Worm (Caenorhabditis elegans) whole organism, young adult: ENCODE results near the gene prde-1.

Experiments used
- B0261.1 ChIP-seq: sonication (generic microtip); optimal IDR thresholded peaks from 2 replicates; lab custom pipeline; 2016; ENCODE audit warnings: mild to moderate bottlenecking, missing genetic modification characterization, moderate library complexity, missing compliant biosample characterization
- B0336.3 ChIP-seq: fragments of 200-800 bp; sonication (Bioruptor generic); IDR thresholded peaks from 2 replicates; pipeline ENCODE4 v1.3.6; 2022; ENCODE audit warnings: missing genetic modification characterization, missing compliant biosample characterization
- F37B4.10 ChIP-seq: fragments of 200-800 bp; sonication (Bioruptor generic); IDR thresholded peaks from 2 replicates; pipeline ENCODE4 v1.3.6; 2022; ENCODE audit warnings: missing genetic modification characterization, missing compliant biosample characterization
- F49E8.2 ChIP-seq: sonication (generic microtip); optimal IDR thresholded peaks from 3 replicates; lab custom pipeline; 2017; ENCODE audit warnings: missing genetic modification characterization, mild to moderate bottlenecking, missing compliant biosample characterization, antibody characterized with exemption, moderate library complexity; ENCODE audit not compliant: insufficient read depth
- F52B5.7 ChIP-seq: sonication (generic microtip); optimal IDR thresholded peaks from 2 replicates; lab custom pipeline; 2016; ENCODE audit warnings: mild to moderate bottlenecking, missing genetic modification characterization, missing compliant biosample characterization
- K12H6.12 ChIP-seq: fragments of 200-800 bp; sonication (Bioruptor generic); optimal IDR thresholded peaks from 2 replicates; lab custom pipeline; 2018; ENCODE audit warnings: mild to moderate bottlenecking, missing genetic modification characterization, missing compliant biosample characterization
- Y95B8A.8 ChIP-seq: fragments of 200-800 bp; sonication (Bioruptor generic); IDR thresholded peaks from 2 replicates; pipeline ENCODE4 v1.3.6; 2022; ENCODE audit warnings: missing genetic modification reagents, missing genetic modification characterization, missing compliant biosample characterization
- ZK185.1 ChIP-seq: sonication (generic microtip); optimal IDR thresholded peaks from 2 replicates; lab custom pipeline; 2016; ENCODE audit warnings: mild to moderate bottlenecking, missing genetic modification characterization, missing compliant biosample characterization; ENCODE audit not compliant: poor library complexity, severe bottlenecking
- ama-1 ChIP-seq, 3 experiments: fragments of 150-350 bp in 1 of 3; sonication (generic microtip) in 2 of 3; optimal IDR thresholded peaks; 2 replicates each; lab custom pipeline; 2014 to 2018; ENCODE audit warnings: missing biosample characterization in 2 of 3, missing genetic modification characterization in 2 of 3, missing genetic modification reagents in 2 of 3
- aptf-2 ChIP-seq: fragments of 200-800 bp; sonication (Bioruptor generic); conservative IDR thresholded peaks from 2 replicates; pipeline ENCODE4 v1.3.6; 2022; ENCODE audit warnings: missing genetic modification reagents, missing genetic modification characterization, missing compliant biosample characterization
- attf-5 ChIP-seq: fragments of 200-800 bp; sonication (Bioruptor generic); optimal IDR thresholded peaks from 2 replicates; lab custom pipeline; 2018; ENCODE audit warnings: mild to moderate bottlenecking, missing genetic modification characterization, missing compliant biosample characterization
- cebp-1 ChIP-seq, 2 experiments: fragments of 200-800 bp in 1 of 2; sonication (Bioruptor generic) in 1 of 2; sonication (generic microtip) in 1 of 2; IDR thresholded peaks in 1 of 2; optimal IDR thresholded peaks in 1 of 2; 2 replicates each; pipeline versions ENCODE4 v1.3.6 to Lab custom; 2017 to 2022; ENCODE audit warnings: missing compliant biosample characterization in 2 of 2, missing genetic modification characterization in 2 of 2, mild to moderate bottlenecking in 1 of 2, missing genetic modification reagents in 1 of 2, moderate library complexity in 1 of 2
- cebp-2 ChIP-seq: fragments of 200-800 bp; sonication (Bioruptor generic); IDR thresholded peaks from 2 replicates; pipeline ENCODE4 v1.3.6; 2022; ENCODE audit warnings: missing genetic modification characterization, missing compliant biosample characterization
- ceh-27 ChIP-seq: fragments of 200-800 bp; sonication (Bioruptor generic); optimal IDR thresholded peaks from 2 replicates; lab custom pipeline; 2018; ENCODE audit warnings: mild to moderate bottlenecking, missing genetic modification characterization, moderate library complexity, missing compliant biosample characterization
- ceh-40 ChIP-seq: fragments of 200-800 bp; sonication (Bioruptor generic); IDR thresholded peaks from 2 replicates; pipeline ENCODE4 v1.3.6; 2022; ENCODE audit warnings: missing genetic modification characterization, missing compliant biosample characterization
- ceh-79 ChIP-seq: sonication (generic microtip); optimal IDR thresholded peaks from 2 replicates; lab custom pipeline; 2017; ENCODE audit warnings: mild to moderate bottlenecking, missing genetic modification characterization, missing compliant biosample characterization
- dox-1 ChIP-seq: fragments of 200-800 bp; sonication (Bioruptor generic); IDR thresholded peaks from 2 replicates; pipeline ENCODE4 v1.3.6; 2022; ENCODE audit warnings: missing genetic modification reagents, missing genetic modification characterization, missing compliant biosample characterization
- him-1 ChIP-seq: sonication (generic microtip); optimal IDR thresholded peaks from 2 replicates; lab custom pipeline; 2016; ENCODE audit warnings: missing genotype, missing genetic modification reagents, missing genetic modification characterization, missing compliant biosample characterization
- hsf-1 ChIP-seq: fragments of 200-800 bp; sonication (Bioruptor generic); IDR thresholded peaks from 2 replicates; pipeline ENCODE4 v1.3.6; 2022; ENCODE audit warnings: missing genetic modification reagents, missing genetic modification characterization, missing compliant biosample characterization
- let-607 ChIP-seq, 2 experiments: fragments of 200-800 bp in 1 of 2; sonication (Bioruptor generic) in 1 of 2; sonication (generic microtip) in 1 of 2; optimal IDR thresholded peaks; 2 replicates each; lab custom pipeline; 2016 to 2018; ENCODE audit warnings: mild to moderate bottlenecking in 2 of 2, missing compliant biosample characterization in 2 of 2, missing genetic modification characterization in 2 of 2, moderate library complexity in 2 of 2, missing genotype in 1 of 2
- lin-26 ChIP-seq: fragments of 200-800 bp; sonication (Bioruptor generic); IDR thresholded peaks from 2 replicates; pipeline ENCODE4 v1.3.6; 2022; ENCODE audit warnings: missing genetic modification reagents, missing genetic modification characterization, missing compliant biosample characterization
- madf-3 ChIP-seq: fragments of 200-800 bp; sonication (Bioruptor generic); IDR thresholded peaks from 2 replicates; pipeline ENCODE4 v1.3.6; 2022; ENCODE audit warnings: missing genetic modification reagents, missing genetic modification characterization, missing compliant biosample characterization
- madf-6 ChIP-seq: fragments of 200-800 bp; sonication (Bioruptor generic); IDR thresholded peaks from 2 replicates; pipeline ENCODE4 v1.3.6; 2022; ENCODE audit warnings: missing genetic modification reagents, missing genetic modification characterization, missing compliant biosample characterization
- mcd-1 ChIP-seq: fragments of 200-800 bp; sonication (Bioruptor generic); IDR thresholded peaks from 2 replicates; pipeline ENCODE4 v1.3.6; 2022; ENCODE audit warnings: missing genetic modification reagents, missing genetic modification characterization, missing compliant biosample characterization
- mes-4 ChIP-seq: sonication (generic microtip); optimal IDR thresholded peaks from 2 replicates; lab custom pipeline; 2016; ENCODE audit warnings: missing genotype, missing genetic modification characterization, missing compliant biosample characterization
- nhr-120 ChIP-seq: fragments of 200-800 bp; sonication (Bioruptor generic); IDR thresholded peaks from 2 replicates; pipeline ENCODE4 v1.3.6; 2022; ENCODE audit warnings: missing genetic modification characterization, missing compliant biosample characterization
- nhr-179 ChIP-seq: sonication (generic microtip); optimal IDR thresholded peaks from 2 replicates; lab custom pipeline; 2016; ENCODE audit warnings: mild to moderate bottlenecking, missing genetic modification characterization, missing compliant biosample characterization
- nhr-80 ChIP-seq: sonication (generic microtip); optimal IDR thresholded peaks from 2 replicates; lab custom pipeline; 2016; ENCODE audit warnings: missing genetic modification characterization, missing compliant biosample characterization
- repo-1 ChIP-seq: sonication (generic microtip); optimal IDR thresholded peaks from 2 replicates; lab custom pipeline; 2017; ENCODE audit warnings: mild to moderate bottlenecking, missing genetic modification characterization, missing compliant biosample characterization
- rpc-1 ChIP-seq, 2 experiments: fragments of 150-350 bp in 1 of 2; sonication (generic microtip) in 1 of 2; optimal IDR thresholded peaks; 2 replicates each; lab custom pipeline; 2014 to 2018; ENCODE audit warnings: missing biosample characterization in 1 of 2, missing genetic modification characterization in 1 of 2, missing genetic modification reagents in 1 of 2, missing genotype in 1 of 2
- snpc-3.4 ChIP-seq: sonication (generic microtip); optimal IDR thresholded peaks from 2 replicates; lab custom pipeline; 2017; ENCODE audit warnings: missing genetic modification characterization, mild to moderate bottlenecking, missing compliant biosample characterization, antibody characterized with exemption, moderate library complexity, missing genotype, missing genetic modification reagents
- somi-1 ChIP-seq: fragments of 200-800 bp; sonication (Bioruptor generic); optimal IDR thresholded peaks from 2 replicates; lab custom pipeline; 2018; ENCODE audit warnings: mild to moderate bottlenecking, missing genetic modification characterization, missing compliant biosample characterization
- tbp1 ChIP-seq: fragments of 200-800 bp; sonication (Bioruptor generic); optimal IDR thresholded peaks from 2 replicates; lab custom pipeline; 2018; ENCODE audit warnings: mild to moderate bottlenecking, missing genetic modification characterization, missing compliant biosample characterization
- unc-62 ChIP-seq: fragments of 150-350 bp; optimal IDR thresholded peaks from 2 replicates; lab custom pipeline; 2014; ENCODE audit warnings: missing biosample characterization, missing genetic modification reagents, missing genetic modification characterization
- zim-3 ChIP-seq: sonication (generic microtip); optimal IDR thresholded peaks from 2 replicates; lab custom pipeline; 2017; ENCODE audit warnings: mild to moderate bottlenecking, missing genetic modification characterization, moderate library complexity, missing compliant biosample characterization
- ztf-26 ChIP-seq: sonication (generic microtip); optimal IDR thresholded peaks from 2 replicates; lab custom pipeline; 2017; ENCODE audit warnings: missing genetic modification characterization, missing compliant biosample characterization

Gene prde-1

ce11 chrV:15547727-15548126 is 9.7 kb downstream of the prde-1 start (continued):
- no peak for TF ChIP-seq K12H6.12 (tag; lab: Kevin White, UChicago)
- TF ChIP-seq ceh-79 (tag; lab: Kevin White, UChicago) = no peak
- TF ChIP-seq mes-4 (tag; lab: Kevin White, UChicago) = peak; percentile 7
- no peak; the same call in 1 of the 2 replicates for TF ChIP-seq ceh-40
- TF ChIP-seq madf-6 (GFP tag; lab: Robert Waterston, UW) = peak; percentile 64
- peak; percentile 46; the same call in 1 of the 2 replicates for TF ChIP-seq dox-1
- TF ChIP-seq ZK185.1 (tag; lab: Kevin White, UChicago) = peak; percentile 54
- peak; percentile 22 for TF ChIP-seq nhr-80 (tag; lab: Kevin White, UChicago)
- peak; percentile 58 for TF ChIP-seq snpc-3.4 (tag; lab: Kevin White, UChicago)
- 0 out of 2 replicates have a peak, but pooled peaks have one; percentile 67 for TF ChIP-seq nhr-120 (GFP tag; lab: Robert Waterston, UW)
- TF ChIP-seq nhr-179 (tag; lab: Kevin White, UChicago) = peak; percentile 49
- peak; percentile 56; the same call in 1 of the 2 replicates for TF ChIP-seq B0336.3 (GFP tag; lab: Robert Waterston, UW)
- peak; percentile 36 for TF ChIP-seq repo-1
- TF ChIP-seq B0261.1 (tag; lab: Kevin White, UChicago) = peak; percentile 90
- TF ChIP-seq let-607 (tag; optimal IDR thresholded peaks at IDR 0.05; lab: Kevin White, UChicago) = peak in 1 of 2 experiments; percentile 20
- TF ChIP-seq him-1 (tag; lab: Kevin White, UChicago) = peak; percentile 70
- 0 out of 2 replicates have a peak, but pooled peaks have one; percentile 14 for TF ChIP-seq mcd-1
- TF ChIP-seq aptf-2 (GFP tag; lab: Robert Waterston, UW) = no peak
- peak; percentile 93 for TF ChIP-seq lin-26 (GFP tag; lab: Robert Waterston, UW)
- peak; percentile 13 for TF ChIP-seq zim-3 (tag; lab: Kevin White, UChicago)
- 0 out of 2 replicates have a peak, but pooled peaks have one; percentile 71 for TF ChIP-seq cebp-2
- no peak for TF ChIP-seq unc-62 (GFP tag; lab: Kevin White, UChicago)
- TF ChIP-seq ama-1 (optimal IDR thresholded peaks at IDR 0.05; lab: Kevin White, UChicago) = no peak
- peak in 1 of 2 experiments; percentile 43 for TF ChIP-seq ama-1 (GFP tag; optimal IDR thresholded peaks at IDR 0.05; lab: Kevin White, UChicago)
- no peak for TF ChIP-seq F52B5.7
- peak; percentile 23 for TF ChIP-seq ztf-26 (tag; lab: Kevin White, UChicago)
- TF ChIP-seq hsf-1 (GFP tag; lab: Robert Waterston, UW) = peak; percentile 51; the same call in 1 of the 2 replicates
- 0 out of 2 replicates have a peak, but pooled peaks have one; percentile 49 for TF ChIP-seq Y95B8A.8 (GFP tag; lab: Robert Waterston, UW)
- TF ChIP-seq cebp-1 (GFP tag; IDR thresholded peaks at IDR 0.05; lab: Robert Waterston, UW) = no peak
- peak; percentile 33 for TF ChIP-seq cebp-1 (tag; optimal IDR thresholded peaks at IDR 0.05; lab: Kevin White, UChicago)
- TF ChIP-seq F37B4.10 (GFP tag; lab: Robert Waterston, UW) = 0 out of 2 replicates have a peak, but pooled peaks have one; percentile 69
- no peak for TF ChIP-seq somi-1 (GFP tag; lab: Kevin White, UChicago)
- TF ChIP-seq F49E8.2 (tag; lab: Kevin White, UChicago) = peak; percentile 62
- TF ChIP-seq attf-5 (GFP tag; lab: Kevin White, UChicago) = peak; percentile 43
- peak; percentile 15 for TF ChIP-seq ceh-27

- TF ChIP-seq zim-3 (tag; lab: Kevin White, UChicago) (no peak), B0261.1 (tag; lab: Kevin White, UChicago) (peak; percentile 52), rpc-1 (optimal IDR thresholded peaks at IDR 0.05; lab: Kevin White, UChicago) (peak; percentile 26), rpc-1 (tag; optimal IDR thresholded peaks at IDR 0.05; lab: Kevin White, UChicago) (peak; percentile 52), madf-3 (GFP tag; lab: Robert Waterston, UW) (no peak), ama-1 (optimal IDR thresholded peaks at IDR 0.05; lab: Kevin White, UChicago) (no peak), ama-1 (GFP tag; optimal IDR thresholded peaks at IDR 0.05; lab: Kevin White, UChicago) (no peak), tbp1 (GFP tag; lab: Kevin White, UChicago) (peak; percentile 73), attf-5 (GFP tag; lab: Kevin White, UChicago) (no peak)
These were observed 12.4 kb downstream of the prde-1 start for ce11 chrV:15550408-15550807.
